Fruit fly (Drosophila melanogaster): Measurements from ENCODE around the gene CG42590.

The CG42590 gene

DNA sequence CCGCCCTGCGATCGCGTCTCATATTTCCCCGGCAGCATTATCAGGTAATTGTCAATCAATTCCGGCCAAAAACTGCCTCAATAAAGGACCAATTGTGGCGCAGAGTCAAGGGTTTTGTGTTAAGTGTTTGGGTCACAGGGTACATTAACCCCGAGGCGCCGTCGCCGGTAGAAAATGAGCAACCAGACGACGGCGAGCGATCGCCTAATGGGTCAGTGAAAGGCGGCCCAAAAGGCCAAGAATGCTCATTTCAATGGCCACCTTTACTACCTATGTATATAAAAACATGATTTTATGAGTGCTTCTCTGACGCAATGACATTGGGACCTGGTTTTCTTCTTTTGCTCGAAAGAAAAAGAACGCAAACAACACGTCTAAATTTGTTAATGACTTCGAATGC is 10.5 kb upstream of the CG42590 start:
- TF ChIP-seq mirr (GFP tag; optimal IDR thresholded peaks at IDR 0.05) (no peak), nom (GFP tag; optimal IDR thresholded peaks at IDR 0.05) (no peak), Dref (GFP tag; IDR thresholded peaks at IDR 0.05) (no peak), MESR4 (GFP tag; optimal IDR thresholded peaks at IDR 0.05) (no peak), CG4617 (GFP tag; optimal IDR thresholded peaks at IDR 0.05; ENCODE audit: borderline replicate concordance) (no peak), zen (tag; optimal IDR thresholded peaks at IDR 0.05) (peak; percentile 86), D (optimal IDR thresholded peaks at IDR 0.05) (peak; percentile 16), D (GFP tag; optimal IDR thresholded peaks at IDR 0.05) (no peak), bbx (GFP tag; IDR thresholded peaks at IDR 0.05; ENCODE audit: partially characterized antibody) (no peak), CG11695 (GFP tag; IDR thresholded peaks at IDR 0.05) (no peak), CG15269 (tag; optimal IDR thresholded peaks at IDR 0.05) (no peak), Eip74EF (GFP tag; optimal IDR thresholded peaks at IDR 0.05) (no peak), her (GFP tag; optimal IDR thresholded peaks at IDR 0.05) (no peak), slou (GFP tag; optimal IDR thresholded peaks at IDR 0.05) (no peak), unpg (GFP tag; optimal IDR thresholded peaks at IDR 0.05) (no peak), Fer2 (tag; optimal IDR thresholded peaks at IDR 0.05) (no peak), Jarid2 (GFP tag; optimal IDR thresholded peaks at IDR 0.05) (no peak), gce (GFP tag; IDR thresholded peaks at IDR 0.05) (no peak), CG12071 (GFP tag; optimal IDR thresholded peaks at IDR 0.05) (no peak), Dp (GFP tag; optimal IDR thresholded peaks at IDR 0.05) (no peak), tll (GFP tag; optimal IDR thresholded peaks at IDR 0.05) (peak in 1 of 2 experiments; percentile 69), CG7357 (GFP tag; IDR thresholded peaks at IDR 0.05) (no peak), CG10654 (GFP tag; optimal IDR thresholded peaks at IDR 0.05) (no peak), CG2199 (GFP tag; IDR thresholded peaks at IDR 0.05) (0 out of 3 replicates have a peak, but pooled peaks have one; percentile 51), lbe (GFP tag; optimal IDR thresholded peaks at IDR 0.05) (no peak), Atf3 (GFP tag; optimal IDR thresholded peaks at IDR 0.05) (no peak), Lhr (GFP tag; optimal IDR thresholded peaks at IDR 0.05) (no peak), Elba2 (GFP tag; optimal IDR thresholded peaks at IDR 0.05) (no peak), Sry-δ (GFP tag; optimal IDR thresholded peaks at IDR 0.05) (no peak), CG11560 (tag; IDR thresholded peaks at IDR 0.05) (no peak), ac (GFP tag; optimal IDR thresholded peaks at IDR 0.05) (no peak), Meics (GFP tag; optimal IDR thresholded peaks at IDR 0.05) (no peak), ara (GFP tag; IDR thresholded peaks at IDR 0.05) (0 out of 2 replicates have a peak, but pooled peaks have one; percentile 12), Hr78 (GFP tag; optimal IDR thresholded peaks at IDR 0.05) (peak in 1 of 2 experiments; percentile 31), dan (GFP tag; IDR thresholded peaks at IDR 0.05) (no peak), CTCF (GFP tag; optimal IDR thresholded peaks at IDR 0.05) (no peak), kni (GFP tag; optimal IDR thresholded peaks at IDR 0.05) (peak; percentile 39), MTF-1 (GFP tag; optimal IDR thresholded peaks at IDR 0.05; ENCODE audit: borderline replicate concordance) (no peak), CG7786 (GFP tag; optimal IDR thresholded peaks at IDR 0.05) (no peak), Blimp-1 (GFP tag; optimal IDR thresholded peaks at IDR 0.05) (peak; percentile 1), E2f1 (GFP tag; IDR thresholded peaks at IDR 0.05) (no peak), Doc2 (GFP tag; IDR thresholded peaks at IDR 0.05) (no peak), pho (GFP tag; optimal IDR thresholded peaks at IDR 0.05) (no peak), chif (GFP tag; optimal IDR thresholded peaks at IDR 0.05) (no peak), CG7928 (GFP tag; optimal IDR thresholded peaks at IDR 0.05) (no peak), CG17802 (tag; optimal IDR thresholded peaks at IDR 0.05) (no peak), cad (GFP tag; optimal IDR thresholded peaks at IDR 0.05) (peak; percentile 51), Gsc (GFP tag; IDR thresholded peaks at IDR 0.05) (no peak), bsh (GFP tag; optimal IDR thresholded peaks at IDR 0.05) (no peak), lmd (GFP tag; IDR thresholded peaks at IDR 0.05) (no peak), Hr3 (GFP tag; optimal IDR thresholded peaks at IDR 0.05) (no peak)

All from whole organism, embryonic.